Worm (Caenorhabditis elegans): Measurements from ENCODE around the gene Y41E3.7.
A peak's percentile ranks its signal among the peaks of the same experiment; 100 is the strongest.

Y41E3.7 gene

ce11 chrIV:15042159-15042936 is 28.5 kb downstream of the Y41E3.7 start (continued):
- TF ChIP-seq lir-1 (GFP tag; conservative IDR thresholded peaks at IDR 0.05) (peak; percentile 25; the same call in 1 of the 2 replicates), F33H1.4 (GFP tag; IDR thresholded peaks at IDR 0.05) (peak; percentile 49), ztf-18 (tag; optimal IDR thresholded peaks at IDR 0.05) (peak; percentile 76), somi-1 (GFP tag; optimal IDR thresholded peaks at IDR 0.05) (no peak), nfyb-1 (GFP tag; IDR thresholded peaks at IDR 0.05) (peak; percentile 72), Y53F4B.3 (GFP tag; IDR thresholded peaks at IDR 0.05) (0 out of 2 replicates have a peak, but pooled peaks have one; percentile 33), atf-7 (tag; optimal IDR thresholded peaks at IDR 0.05) (no peak), unc-62 (GFP tag; optimal IDR thresholded peaks at IDR 0.05) (no peak), sdz-38 (tag; optimal IDR thresholded peaks at IDR 0.05) (no peak), F39B2.1 (GFP tag; IDR thresholded peaks at IDR 0.05) (no peak), C17E4.6 (GFP tag; IDR thresholded peaks at IDR 0.05) (no peak), tbp1 (GFP tag; optimal IDR thresholded peaks at IDR 0.05) (peak; percentile 56), B0261.1 (tag; optimal IDR thresholded peaks at IDR 0.05) (no peak), rec-8 (tag; optimal IDR thresholded peaks at IDR 0.05) (no peak), Y67H2A.10 (GFP tag; conservative IDR thresholded peaks at IDR 0.05) (peak; percentile 50; the same call in 1 of the 2 replicates), nhr-90 (tag; optimal IDR thresholded peaks at IDR 0.05) (no peak), ztf-6 (GFP tag; IDR thresholded peaks at IDR 0.05) (no peak), ama-1 (optimal IDR thresholded peaks at IDR 0.05) (no peak), ama-1 (GFP tag; optimal IDR thresholded peaks at IDR 0.05) (peak in 1 of 2 experiments; percentile 45), F22D6.2 (tag; optimal IDR thresholded peaks at IDR 0.05) (no peak), bed-1 (GFP tag; IDR thresholded peaks at IDR 0.05) (no peak), F57C9.4 (tag; optimal IDR thresholded peaks at IDR 0.05) (no peak), attf-6 (GFP tag; IDR thresholded peaks at IDR 0.05) (peak; percentile 92), zim-3 (tag; optimal IDR thresholded peaks at IDR 0.05) (no peak), ceh-79 (tag; optimal IDR thresholded peaks at IDR 0.05) (no peak), cebp-2 (GFP tag; IDR thresholded peaks at IDR 0.05) (peak; percentile 72; the same call in 1 of the 2 replicates), Y56A3A.18 (GFP tag; IDR thresholded peaks at IDR 0.05) (0 out of 2 replicates have a peak, but pooled peaks have one; percentile 40), hlh-26 (GFP tag; conservative IDR thresholded peaks at IDR 0.05) (0 out of 2 replicates have a peak, but pooled peaks have one; percentile 30), dpl-1 (GFP tag; optimal IDR thresholded peaks at IDR 0.05) (peak; percentile 15)

- peak; percentile 46; the same call in 1 of the 2 replicates for TF ChIP-seq zfh-2 (GFP tag; conservative IDR thresholded peaks at IDR 0.05)
- no peak for TF ChIP-seq ceh-100 (GFP tag; IDR thresholded peaks at IDR 0.05)
- 0 out of 2 replicates have a peak, but pooled peaks have one; percentile 37 for TF ChIP-seq lin-26 (GFP tag; IDR thresholded peaks at IDR 0.05)
- 0 out of 2 replicates have a peak, but pooled peaks have one; percentile 9 for TF ChIP-seq dox-1 (GFP tag; IDR thresholded peaks at IDR 0.05)
- TF ChIP-seq egrh-3 (GFP tag; IDR thresholded peaks at IDR 0.05) = peak; percentile 45; the same call in 1 of the 2 replicates
- TF ChIP-seq ztf-18 (tag; optimal IDR thresholded peaks at IDR 0.05) = peak; percentile 37
- no peak for TF ChIP-seq snpc-4 (GFP tag; optimal IDR thresholded peaks at IDR 0.05)
- TF ChIP-seq snpc-4 (tag; optimal IDR thresholded peaks at IDR 0.05) = peak in 1 of 4 experiments; percentile 37
- TF ChIP-seq mes-4 (tag; optimal IDR thresholded peaks at IDR 0.05) = no peak
- peak; percentile 83; the same call in 1 of the 2 replicates for TF ChIP-seq cebp-2 (GFP tag; IDR thresholded peaks at IDR 0.05)
These were observed 32.3 kb downstream of the Y41E3.7 start for ce11 chrIV:15046162-15046561.

Measured in whole organism, young adult.